Fruit fly (Drosophila melanogaster) whole organism, embryonic: ENCODE data around the gene Syt12.
A peak's percentile ranks its signal among the peaks of the same experiment; 100 is the strongest.

Experiments used
- Ada2b ChIP-seq: fragments of 200-800 bp; sonication (Bioruptor generic); IDR thresholded peaks from 2 replicates; pipeline ENCODE4 v1.3.6; 2022; ENCODE audit warnings: missing biosample characterization, missing genetic modification characterization
- Blimp-1 ChIP-seq: fragments of 200-800 bp; sonication (Bioruptor generic); optimal IDR thresholded peaks from 3 replicates; lab custom pipeline; 2018; ENCODE audit warnings: missing biosample characterization, missing genetic modification characterization, mild to moderate bottlenecking, moderate library complexity, missing genetic modification reagents
- CG10209 ChIP-seq: fragments of 200-800 bp; sonication (Bioruptor generic); optimal IDR thresholded peaks from 3 replicates; lab custom pipeline; 2017; ENCODE audit warnings: missing biosample characterization, mild to moderate bottlenecking, missing genetic modification characterization, missing genetic modification reagents
- CG1024 ChIP-seq: fragments of 200-800 bp; sonication (Bioruptor generic); IDR thresholded peaks from 2 replicates; pipeline ENCODE4 v1.3.6; 2022; ENCODE audit warnings: missing biosample characterization, missing genetic modification characterization
- CG10431 ChIP-seq: fragments of 200-800 bp; sonication (Bioruptor generic); optimal IDR thresholded peaks from 3 replicates; lab custom pipeline; 2018; ENCODE audit warnings: missing biosample characterization, mild to moderate bottlenecking, missing genetic modification characterization
- CG11723 ChIP-seq: fragments of 200-800 bp; sonication (Bioruptor generic); optimal IDR thresholded peaks from 2 replicates; lab custom pipeline; 2017; ENCODE audit warnings: missing biosample characterization, mild to moderate bottlenecking, missing genetic modification characterization
- CG12219 ChIP-seq: fragments of 200-800 bp; sonication (Bioruptor generic); optimal IDR thresholded peaks from 3 replicates; lab custom pipeline; 2018; ENCODE audit warnings: missing biosample characterization, mild to moderate bottlenecking, missing genetic modification characterization
- CG1603 ChIP-seq: fragments of 200-800 bp; sonication (Bioruptor generic); optimal IDR thresholded peaks from 2 replicates; lab custom pipeline; 2019; ENCODE audit warnings: missing biosample characterization, mild to moderate bottlenecking, missing genetic modification characterization, moderate library complexity
- CG17361 ChIP-seq: fragments of 200-800 bp; sonication (Bioruptor generic); IDR thresholded peaks from 3 replicates; pipeline ENCODE4 v1.3.6; 2022; ENCODE audit warnings: missing biosample characterization, missing genetic modification characterization
- CG1792 ChIP-seq: fragments of 200-800 bp; sonication (Bioruptor generic); optimal IDR thresholded peaks from 2 replicates; lab custom pipeline; 2016; ENCODE audit warnings: missing biosample characterization, missing genetic modification characterization
- CG18476 ChIP-seq: fragments of 200-800 bp; sonication (Bioruptor generic); optimal IDR thresholded peaks from 2 replicates; lab custom pipeline; 2016; ENCODE audit warnings: missing biosample characterization, mild to moderate bottlenecking, missing genetic modification characterization
- CG2875 ChIP-seq: fragments of 200-800 bp; sonication (Bioruptor generic); optimal IDR thresholded peaks from 2 replicates; lab custom pipeline; 2017; ENCODE audit warnings: missing biosample characterization, mild to moderate bottlenecking, missing genetic modification characterization, missing genetic modification reagents
- CG3163 ChIP-seq: fragments of 200-800 bp; sonication (Bioruptor generic); optimal IDR thresholded peaks from 3 replicates; lab custom pipeline; 2016; ENCODE audit warnings: missing biosample characterization, missing genetic modification characterization
- CG34422 ChIP-seq: fragments of 200-800 bp; sonication (Bioruptor generic); IDR thresholded peaks from 3 replicates; pipeline ENCODE4 v1.3.6; 2022; ENCODE audit warnings: missing biosample characterization, missing genetic modification characterization
- CG4282 ChIP-seq: fragments of 200-800 bp; sonication (Bioruptor generic); optimal IDR thresholded peaks from 2 replicates; lab custom pipeline; 2016; ENCODE audit warnings: missing biosample characterization, missing genetic modification characterization
- CG5245 ChIP-seq: fragments of 200-800 bp; sonication (Bioruptor generic); optimal IDR thresholded peaks from 3 replicates; lab custom pipeline; 2016; ENCODE audit warnings: missing biosample characterization, missing genetic modification characterization
- CG6254 ChIP-seq: fragments of 200-800 bp; sonication (Bioruptor generic); optimal IDR thresholded peaks from 3 replicates; lab custom pipeline; 2017; ENCODE audit warnings: mild to moderate bottlenecking, missing biosample characterization, missing genetic modification reagents, missing genetic modification characterization
- CG6689 ChIP-seq: fragments of 200-800 bp; sonication (Bioruptor generic); IDR thresholded peaks from 2 replicates; pipeline ENCODE4 v1.3.6; 2022; ENCODE audit warnings: missing biosample characterization, missing genetic modification characterization
- CG6813 ChIP-seq: fragments of 200-800 bp; sonication (Bioruptor generic); optimal IDR thresholded peaks from 2 replicates; lab custom pipeline; 2017; ENCODE audit warnings: missing biosample characterization, missing genetic modification characterization, mild to moderate bottlenecking, moderate library complexity, missing genetic modification reagents
- CG6854 ChIP-seq: fragments of 200-800 bp; sonication (Bioruptor generic); optimal IDR thresholded peaks from 3 replicates; lab custom pipeline; 2017; ENCODE audit warnings: missing biosample characterization, mild to moderate bottlenecking, missing genetic modification characterization
- CG7372 ChIP-seq: fragments of 200-800 bp; sonication (Bioruptor generic); IDR thresholded peaks from 2 replicates; pipeline ENCODE4 v1.3.6; 2022; ENCODE audit warnings: missing biosample characterization, missing genetic modification characterization
- CG7745 ChIP-seq: fragments of 200-800 bp; sonication (Bioruptor generic); optimal IDR thresholded peaks from 2 replicates; lab custom pipeline; 2018; ENCODE audit warnings: missing biosample characterization, mild to moderate bottlenecking, missing genetic modification characterization, moderate library complexity
- CG8290 ChIP-seq, 3 experiments: fragments of 200-800 bp; sonication (Bioruptor generic); optimal IDR thresholded peaks; 2 replicates each; lab custom pipeline; 2016 to 2019; ENCODE audit warnings: missing biosample characterization in 3 of 3, missing genetic modification characterization in 3 of 3, mild to moderate bottlenecking in 2 of 3, moderate library complexity in 1 of 3
- CG9932 ChIP-seq: fragments of 200-800 bp; sonication (Bioruptor generic); IDR thresholded peaks from 2 replicates; pipeline ENCODE4 v1.3.6; 2022; ENCODE audit warnings: missing biosample characterization, missing genetic modification characterization
- Camta ChIP-seq: fragments of 200-800 bp; sonication (Bioruptor generic); optimal IDR thresholded peaks from 2 replicates; lab custom pipeline; 2016; ENCODE audit warnings: missing biosample characterization, missing genetic modification characterization
- Chrac-16 ChIP-seq: fragments of 200-800 bp; sonication (Bioruptor generic); optimal IDR thresholded peaks from 3 replicates; lab custom pipeline; 2016; ENCODE audit warnings: missing biosample characterization, missing genetic modification characterization
- D ChIP-seq, 2 experiments: fragments of 200-800 bp in 1 of 2; fragments of >200 bp in 1 of 2; sonication (Bioruptor generic) in 1 of 2; optimal IDR thresholded peaks; 2 replicates in 1 of 2; 3 replicates in 1 of 2; lab custom pipeline; 2017; ENCODE audit warnings: mild to moderate bottlenecking in 1 of 2, missing biosample characterization in 1 of 2, missing genetic modification characterization in 1 of 2, missing genetic modification reagents in 1 of 2
- Dbx ChIP-seq: fragments of 200-800 bp; sonication (Bioruptor generic); IDR thresholded peaks from 3 replicates; pipeline ENCODE4 v1.3.6; 2022; ENCODE audit warnings: missing biosample characterization, missing genetic modification characterization
- Elba2 ChIP-seq: fragments of 200-800 bp; sonication (Bioruptor generic); optimal IDR thresholded peaks from 3 replicates; lab custom pipeline; 2016; ENCODE audit warnings: missing biosample characterization, missing genetic modification characterization
- H2.0 ChIP-seq: fragments of 200-800 bp; sonication (Bioruptor generic); IDR thresholded peaks from 2 replicates; pipeline ENCODE4 v1.3.6; 2022; ENCODE audit warnings: missing biosample characterization, missing genetic modification characterization
- Hand ChIP-seq: fragments of 200-800 bp; sonication (Bioruptor generic); optimal IDR thresholded peaks from 2 replicates; lab custom pipeline; 2017; ENCODE audit warnings: mild to moderate bottlenecking, missing biosample characterization, missing genetic modification reagents, missing genetic modification characterization
- Lpt ChIP-seq: fragments of >200 bp; optimal IDR thresholded peaks from 2 replicates; lab custom pipeline; 2018; ENCODE audit warnings: missing biosample characterization, missing genetic modification characterization
- Med ChIP-seq: fragments of 200-800 bp; sonication (Bioruptor generic); peaks from one replicate; lab custom pipeline; 2016; ENCODE audit warnings: missing biosample characterization, missing genetic modification characterization, mild to moderate bottlenecking, inconsistent platforms, moderate library complexity
- NfI ChIP-seq: fragments of 200-800 bp; sonication (Bioruptor generic); optimal IDR thresholded peaks from 3 replicates; lab custom pipeline; 2018; ENCODE audit warnings: missing biosample characterization, mild to moderate bottlenecking, missing genetic modification characterization, moderate library complexity
- Rx ChIP-seq: fragments of 200-800 bp; sonication (Bioruptor generic); IDR thresholded peaks from 2 replicates; pipeline ENCODE4 v1.3.6; 2022; ENCODE audit warnings: missing biosample characterization, missing genetic modification characterization
- Sox102F ChIP-seq: fragments of 200-800 bp; sonication (Bioruptor generic); optimal IDR thresholded peaks from 2 replicates; lab custom pipeline; 2018; ENCODE audit warnings: missing biosample characterization, mild to moderate bottlenecking, missing genetic modification characterization, moderate library complexity
- Usf ChIP-seq: fragments of 200-800 bp; sonication (Bioruptor generic); optimal IDR thresholded peaks from 2 replicates; lab custom pipeline; 2017; ENCODE audit warnings: missing genotype, missing biosample characterization, missing genetic modification characterization
- az2 ChIP-seq: fragments of 200-800 bp; sonication (Bioruptor generic); optimal IDR thresholded peaks from 3 replicates; lab custom pipeline; 2016; ENCODE audit warnings: missing biosample characterization, missing genetic modification characterization
- chif ChIP-seq, 2 experiments: fragments of 200-800 bp; sonication (Bioruptor generic); optimal IDR thresholded peaks; 3 replicates each; lab custom pipeline; 2016; ENCODE audit warnings: missing biosample characterization in 2 of 2, missing genetic modification characterization in 2 of 2
- dmrt11E ChIP-seq: fragments of 200-800 bp; sonication (Bioruptor generic); optimal IDR thresholded peaks from 3 replicates; lab custom pipeline; 2018; ENCODE audit warnings: missing biosample characterization, mild to moderate bottlenecking, missing genetic modification characterization, moderate library complexity
- dpn ChIP-seq, 2 experiments: fragments of 200-800 bp; sonication (Bioruptor generic); optimal IDR thresholded peaks; 3 replicates each; lab custom pipeline; 2016; ENCODE audit warnings: missing biosample characterization in 2 of 2, missing genetic modification characterization in 2 of 2
- fd102C ChIP-seq: fragments of 200-800 bp; sonication (Bioruptor generic); optimal IDR thresholded peaks from 2 replicates; lab custom pipeline; 2018; ENCODE audit warnings: missing biosample characterization, mild to moderate bottlenecking, missing genetic modification characterization, moderate library complexity
- gem ChIP-seq: fragments of 200-800 bp; sonication (Bioruptor generic); optimal IDR thresholded peaks from 2 replicates; lab custom pipeline; 2019; ENCODE audit warnings: missing biosample characterization, mild to moderate bottlenecking, missing genetic modification characterization, moderate library complexity
- onecut ChIP-seq: fragments of 200-800 bp; sonication (Bioruptor generic); IDR thresholded peaks from 2 replicates; pipeline ENCODE4 v1.3.6; 2022; ENCODE audit warnings: missing biosample characterization, missing genetic modification characterization
- otp ChIP-seq: fragments of 200-800 bp; sonication (Bioruptor generic); IDR thresholded peaks from 3 replicates; pipeline ENCODE4, ENCODE4 v1.3.6; 2022; ENCODE audit warnings: missing biosample characterization, missing genetic modification characterization
- sens-2 ChIP-seq: fragments of 200-800 bp; sonication (Bioruptor generic); IDR thresholded peaks from 2 replicates; pipeline ENCODE4 v1.3.6; 2022; ENCODE audit warnings: missing biosample characterization, missing genetic modification characterization
- sr ChIP-seq: fragments of 200-800 bp; sonication (Bioruptor generic); IDR thresholded peaks from 3 replicates; pipeline ENCODE4 v1.3.6; 2022; ENCODE audit warnings: missing biosample characterization, missing genetic modification characterization
- stwl ChIP-seq: fragments of 200-800 bp; sonication (Bioruptor generic); optimal IDR thresholded peaks from 3 replicates; lab custom pipeline; 2018; ENCODE audit warnings: missing biosample characterization, mild to moderate bottlenecking, missing genetic modification characterization, moderate library complexity
- unpg ChIP-seq: fragments of 200-800 bp; sonication (Bioruptor generic); optimal IDR thresholded peaks from 3 replicates; lab custom pipeline; 2018; ENCODE audit warnings: missing biosample characterization, mild to moderate bottlenecking, missing genetic modification characterization, moderate library complexity
- wdn ChIP-seq: fragments of 200-800 bp; sonication (Bioruptor generic); IDR thresholded peaks from 2 replicates; pipeline ENCODE4 v1.3.6; 2022; ENCODE audit warnings: missing biosample characterization, missing genetic modification characterization

The Syt12 gene

dm6 chrX:13368149-13368548 is 9.1 kb downstream of the Syt12 start, which contains the start of gene dmrt11E (continued):
- TF ChIP-seq CG34422 (GFP tag; lab: Robert Waterston, UW) (peak; percentile 32; the same call in 2 of the 3 replicates), CG17361 (GFP tag; lab: Robert Waterston, UW) (peak; percentile 74), dpn (GFP tag; optimal IDR thresholded peaks at IDR 0.05; lab: Kevin White, UChicago) (peak in 1 of 2 experiments; percentile 55), CG6689 (peak; percentile 64), CG3163 (GFP tag; lab: Kevin White, UChicago) (no peak), az2 (GFP tag; lab: Kevin White, UChicago) (peak; percentile 55), CG11723 (GFP tag; lab: Kevin White, UChicago) (peak; percentile 30), gem (tag; lab: Kevin White, UChicago) (peak; percentile 82), Med (GFP tag; lab: Kevin White, UChicago) (peak; percentile 25), Hand (GFP tag; lab: Kevin White, UChicago) (no peak), dmrt11E (peak; percentile 98), Chrac-16 (GFP tag; lab: Kevin White, UChicago) (peak; percentile 42), NfI (GFP tag; lab: Kevin White, UChicago) (peak; percentile 8), sens-2 (0 out of 2 replicates have a peak, but pooled peaks have one; percentile 8), Camta (GFP tag; lab: Kevin White, UChicago) (no peak), sr (GFP tag; lab: Robert Waterston, UW) (no peak), H2.0 (GFP tag; lab: Robert Waterston, UW) (peak; percentile 45), CG9932 (GFP tag; lab: Robert Waterston, UW) (no peak), unpg (GFP tag; lab: Kevin White, UChicago) (peak; percentile 74), CG7745 (tag; lab: Kevin White, UChicago) (no peak), CG6854 (GFP tag; lab: Kevin White, UChicago) (no peak), CG12219 (GFP tag; lab: Kevin White, UChicago) (peak; percentile 55), Usf (GFP tag; lab: Kevin White, UChicago) (peak; percentile 22), chif (GFP tag; optimal IDR thresholded peaks at IDR 0.05; lab: Kevin White, UChicago) (peak in 1 of 2 experiments; percentile 23), D (optimal IDR thresholded peaks at IDR 0.05; lab: Kevin White, UChicago) (no peak), D (GFP tag; optimal IDR thresholded peaks at IDR 0.05; lab: Kevin White, UChicago) (peak; percentile 64), otp (GFP tag; lab: Robert Waterston, UW) (peak; percentile 65), CG2875 (GFP tag; lab: Kevin White, UChicago) (peak; percentile 58), stwl (tag; lab: Kevin White, UChicago) (peak; percentile 32), CG10209 (peak; percentile 63), Blimp-1 (GFP tag; lab: Kevin White, UChicago) (peak; percentile 73), fd102C (peak; percentile 45), CG1024 (GFP tag; lab: Robert Waterston, UW) (peak; percentile 54), CG1603 (tag; lab: Kevin White, UChicago) (peak; percentile 74), Sox102F (GFP tag; lab: Kevin White, UChicago) (peak; percentile 76), CG6813 (peak; percentile 49), Rx (GFP tag; lab: Robert Waterston, UW) (peak; percentile 39; the same call in 1 of the 2 replicates), CG4282 (GFP tag; lab: Kevin White, UChicago) (no peak), onecut (GFP tag; lab: Robert Waterston, UW) (0 out of 2 replicates have a peak, but pooled peaks have one; percentile 17), Ada2b (GFP tag; lab: Robert Waterston, UW) (peak; percentile 58), Lpt (GFP tag; lab: Kevin White, UChicago) (no peak), Elba2 (GFP tag; lab: Kevin White, UChicago) (peak; percentile 3), Dbx (GFP tag; lab: Robert Waterston, UW) (no peak), CG5245 (GFP tag; lab: Kevin White, UChicago) (peak; percentile 49), CG10431 (GFP tag; lab: Kevin White, UChicago) (peak; percentile 37), CG8290 (GFP tag; optimal IDR thresholded peaks at IDR 0.05; lab: Kevin White, UChicago) (peak; percentile 22), CG8290 (tag; optimal IDR thresholded peaks at IDR 0.05; lab: Kevin White, UChicago) (no peak), wdn (GFP tag; lab: Robert Waterston, UW) (no peak), CG18476 (GFP tag; lab: Kevin White, UChicago) (no peak), CG7372 (GFP tag; lab: Robert Waterston, UW) (peak; percentile 23; the same call in 1 of the 2 replicates), CG1792 (GFP tag; lab: Kevin White, UChicago) (no peak), CG6254 (GFP tag; lab: Kevin White, UChicago) (peak; percentile 49)
